Worm (Caenorhabditis elegans): ENCODE results near the gene F42A9.8.

ce11 chrIV:8600712-8601330 lies 17.8 kb downstream of the F42A9.8 start, which contains the start of gene Y59H11AR.4:
- TF ChIP-seq pha-4 (tag; optimal IDR thresholded peaks at IDR 0.05) (no peak), dox-1 (GFP tag; IDR thresholded peaks at IDR 0.05) (no peak)
